Fruit fly (Drosophila melanogaster) whole organism, embryonic: Measurements from ENCODE around the gene CG17329.

Experiments
- BEAF-32 ChIP-seq: fragments of 200-800 bp; sonication (Bioruptor generic); optimal IDR thresholded peaks from 3 replicates; lab custom pipeline; 2017; ENCODE audit warnings: missing biosample characterization, missing genetic modification characterization, mild to moderate bottlenecking, moderate library complexity, missing genetic modification reagents
- Blimp-1 ChIP-seq: fragments of 200-800 bp; sonication (Bioruptor generic); optimal IDR thresholded peaks from 3 replicates; lab custom pipeline; 2018; ENCODE audit warnings: missing biosample characterization, missing genetic modification characterization, mild to moderate bottlenecking, moderate library complexity, missing genetic modification reagents
- CG10366 ChIP-seq: fragments of 200-800 bp; sonication (Bioruptor generic); IDR thresholded peaks from 2 replicates; pipeline ENCODE4 v1.3.6; 2022; ENCODE audit warnings: missing biosample characterization, missing genetic modification characterization
- CG10979 ChIP-seq: fragments of 200-800 bp; sonication (Bioruptor generic); optimal IDR thresholded peaks from 2 replicates; lab custom pipeline; 2018; ENCODE audit warnings: missing biosample characterization, mild to moderate bottlenecking, missing genetic modification characterization, moderate library complexity
- CG12236 ChIP-seq: fragments of 200-800 bp; sonication (Bioruptor generic); optimal IDR thresholded peaks from 2 replicates; lab custom pipeline; 2016; ENCODE audit warnings: missing biosample characterization, missing genetic modification characterization
- CG14860 ChIP-seq: fragments of 200-800 bp; sonication (Bioruptor generic); IDR thresholded peaks from 3 replicates; pipeline ENCODE4 v1.3.6; 2022; ENCODE audit warnings: missing biosample characterization, missing genetic modification characterization; ENCODE audit not compliant: partially characterized antibody
- CG15514 ChIP-seq: fragments of 200-800 bp; sonication (Bioruptor generic); optimal IDR thresholded peaks from 3 replicates; lab custom pipeline; 2017; ENCODE audit warnings: missing biosample characterization, missing genetic modification characterization, mild to moderate bottlenecking, moderate library complexity, missing genetic modification reagents
- CG17802 ChIP-seq: fragments of 200-800 bp; sonication (Bioruptor generic); optimal IDR thresholded peaks from 2 replicates; lab custom pipeline; 2018; ENCODE audit warnings: missing biosample characterization, mild to moderate bottlenecking, missing genetic modification characterization, moderate library complexity
- CG2199 ChIP-seq: fragments of 200-800 bp; sonication (Bioruptor generic); IDR thresholded peaks from 3 replicates; pipeline ENCODE4 v1.3.6; 2022; ENCODE audit warnings: missing biosample characterization, missing genetic modification characterization
- CG2712 ChIP-seq: fragments of 200-800 bp; optimal IDR thresholded peaks from 3 replicates; lab custom pipeline; 2019; ENCODE audit warnings: missing biosample characterization, mild to moderate bottlenecking, missing genetic modification characterization, moderate library complexity
- CG31388 ChIP-seq: fragments of 200-800 bp; sonication (Bioruptor generic); optimal IDR thresholded peaks from 2 replicates; lab custom pipeline; 2016; ENCODE audit warnings: missing biosample characterization, missing genetic modification characterization
- CG32532 ChIP-seq: fragments of 200-800 bp; sonication (Bioruptor generic); IDR thresholded peaks from 2 replicates; pipeline ENCODE4 v1.3.6; 2022; ENCODE audit warnings: missing biosample characterization, missing genetic modification characterization
- CG34224 ChIP-seq: fragments of 200-800 bp; sonication (Bioruptor generic); IDR thresholded peaks from 3 replicates; pipeline ENCODE4 v1.3.6; 2022; ENCODE audit warnings: missing biosample characterization, missing genetic modification characterization; ENCODE audit not compliant: partially characterized antibody
- CG4282 ChIP-seq: fragments of 200-800 bp; sonication (Bioruptor generic); optimal IDR thresholded peaks from 2 replicates; lab custom pipeline; 2016; ENCODE audit warnings: missing biosample characterization, missing genetic modification characterization
- CG5180 ChIP-seq: fragments of 200-800 bp; sonication (Bioruptor generic); optimal IDR thresholded peaks from 3 replicates; lab custom pipeline; 2017; ENCODE audit warnings: missing biosample characterization, missing genetic modification characterization, mild to moderate bottlenecking, moderate library complexity, missing genetic modification reagents
- CG7745 ChIP-seq: fragments of 200-800 bp; sonication (Bioruptor generic); optimal IDR thresholded peaks from 2 replicates; lab custom pipeline; 2018; ENCODE audit warnings: missing biosample characterization, mild to moderate bottlenecking, missing genetic modification characterization, moderate library complexity
- CG8359 ChIP-seq: fragments of 200-800 bp; sonication (Bioruptor generic); optimal IDR thresholded peaks from 2 replicates; lab custom pipeline; 2017; ENCODE audit warnings: missing biosample characterization, mild to moderate bottlenecking, missing genetic modification characterization, borderline replicate concordance
- CG8388 ChIP-seq: fragments of 200-800 bp; sonication (Bioruptor generic); optimal IDR thresholded peaks from 2 replicates; lab custom pipeline; 2019; ENCODE audit warnings: missing biosample characterization, mild to moderate bottlenecking, missing genetic modification characterization, moderate library complexity
- CHES-1-like ChIP-seq: fragments of 200-800 bp; sonication (Bioruptor generic); optimal IDR thresholded peaks from 2 replicates; lab custom pipeline; 2016; ENCODE audit warnings: missing biosample characterization, missing genetic modification characterization
- Camta ChIP-seq: fragments of 200-800 bp; sonication (Bioruptor generic); optimal IDR thresholded peaks from 2 replicates; lab custom pipeline; 2016; ENCODE audit warnings: missing biosample characterization, missing genetic modification characterization
- CoRest ChIP-seq: fragments of 200-800 bp; sonication (Bioruptor generic); optimal IDR thresholded peaks from 3 replicates; lab custom pipeline; 2018; ENCODE audit warnings: missing biosample characterization, mild to moderate bottlenecking, missing genetic modification characterization, moderate library complexity
- Dad ChIP-seq: fragments of 200-800 bp; sonication (Bioruptor generic); optimal IDR thresholded peaks from 3 replicates; lab custom pipeline; 2016; ENCODE audit warnings: missing biosample characterization, missing genetic modification characterization
- Deaf1 ChIP-seq: fragments of 200-800 bp; optimal IDR thresholded peaks from 3 replicates; lab custom pipeline; 2019; ENCODE audit warnings: missing biosample characterization, mild to moderate bottlenecking, missing genetic modification characterization, moderate library complexity
- Dek ChIP-seq: fragments of 200-800 bp; sonication (Bioruptor generic); optimal IDR thresholded peaks from 3 replicates; lab custom pipeline; 2019; ENCODE audit warnings: missing biosample characterization, mild to moderate bottlenecking, missing genetic modification characterization, moderate library complexity
- ERR ChIP-seq: fragments of 200-800 bp; sonication (Bioruptor generic); optimal IDR thresholded peaks from 2 replicates; lab custom pipeline; 2016; ENCODE audit warnings: missing biosample characterization, missing genetic modification characterization
- Elba2 ChIP-seq: fragments of 200-800 bp; sonication (Bioruptor generic); optimal IDR thresholded peaks from 3 replicates; lab custom pipeline; 2016; ENCODE audit warnings: missing biosample characterization, missing genetic modification characterization
- Fer1 ChIP-seq: fragments of 200-800 bp; sonication (Bioruptor generic); optimal IDR thresholded peaks from 2 replicates; lab custom pipeline; 2017; ENCODE audit warnings: missing biosample characterization, mild to moderate bottlenecking, missing genetic modification characterization
- Gsc ChIP-seq: fragments of 200-800 bp; sonication (Bioruptor generic); IDR thresholded peaks from 2 replicates; pipeline ENCODE4 v1.3.6; 2022; ENCODE audit warnings: missing biosample characterization, missing genetic modification characterization
- Spps ChIP-seq: fragments of 200-800 bp; sonication (Bioruptor generic); optimal IDR thresholded peaks from 2 replicates; lab custom pipeline; 2018; ENCODE audit warnings: missing biosample characterization, mild to moderate bottlenecking, missing genetic modification characterization
- Sry-δ ChIP-seq: fragments of 200-800 bp; sonication (Bioruptor generic); optimal IDR thresholded peaks from 2 replicates; lab custom pipeline; 2016; ENCODE audit warnings: missing biosample characterization, missing genetic modification characterization
- Tbp ChIP-seq: fragments of >200 bp; optimal IDR thresholded peaks from 2 replicates; lab custom pipeline; 2018; ENCODE audit warnings: missing biosample characterization, missing genetic modification characterization
- ab ChIP-seq: fragments of 200-800 bp; sonication (Bioruptor generic); optimal IDR thresholded peaks from 2 replicates; lab custom pipeline; 2016; ENCODE audit warnings: missing biosample characterization, missing genetic modification characterization
- amos ChIP-seq: fragments of 200-800 bp; sonication (Bioruptor generic); IDR thresholded peaks from 2 replicates; pipeline ENCODE4 v1.3.6; 2022; ENCODE audit warnings: missing biosample characterization, missing genetic modification characterization; ENCODE audit not compliant: partially characterized antibody
- ato ChIP-seq: fragments of 200-800 bp; sonication (Bioruptor generic); IDR thresholded peaks from 2 replicates; pipeline ENCODE4 v1.3.6; 2022; ENCODE audit warnings: missing biosample characterization, missing genetic modification characterization; ENCODE audit not compliant: partially characterized antibody
- bab2 ChIP-seq: fragments of 200-800 bp; sonication (Bioruptor generic); optimal IDR thresholded peaks from 2 replicates; lab custom pipeline; 2016; ENCODE audit warnings: missing biosample characterization, missing genetic modification characterization
- bowl ChIP-seq: fragments of 200-800 bp; sonication (Bioruptor generic); IDR thresholded peaks from 2 replicates; pipeline ENCODE4 v1.3.6; 2022; ENCODE audit warnings: missing biosample characterization, missing genetic modification characterization
- cad ChIP-seq: fragments of >200 bp; optimal IDR thresholded peaks from 2 replicates; lab custom pipeline; 2017; ENCODE audit warnings: missing biosample characterization, missing genetic modification characterization
- cas ChIP-seq: fragments of 200-800 bp; sonication (Bioruptor generic); IDR thresholded peaks from 2 replicates; pipeline ENCODE4 v1.3.6; 2022; ENCODE audit warnings: missing biosample characterization, missing genetic modification characterization
- ewg ChIP-seq: fragments of 200-800 bp; sonication (Bioruptor generic); optimal IDR thresholded peaks from 3 replicates; lab custom pipeline; 2017; ENCODE audit warnings: mild to moderate bottlenecking, missing biosample characterization, missing genetic modification reagents, missing genetic modification characterization
- exex ChIP-seq: fragments of 200-800 bp; sonication (Bioruptor generic); optimal IDR thresholded peaks from 4 replicates; lab custom pipeline; 2018; ENCODE audit warnings: missing biosample characterization, mild to moderate bottlenecking, missing genetic modification characterization, moderate library complexity
- grau ChIP-seq: fragments of 200-800 bp; optimal IDR thresholded peaks from 3 replicates; lab custom pipeline; 2019; ENCODE audit warnings: missing biosample characterization, mild to moderate bottlenecking, missing genetic modification characterization, moderate library complexity
- inv ChIP-seq: fragments of 200-800 bp; sonication (Bioruptor generic); IDR thresholded peaks from 2 replicates; pipeline ENCODE4 v1.3.6; 2022; ENCODE audit warnings: missing biosample characterization, missing genetic modification characterization; ENCODE audit not compliant: partially characterized antibody
- org-1 ChIP-seq: fragments of 200-800 bp; sonication (Bioruptor generic); optimal IDR thresholded peaks from 2 replicates; lab custom pipeline; 2017; ENCODE audit warnings: missing biosample characterization, missing genetic modification characterization
- scrt ChIP-seq: fragments of 200-800 bp; sonication (Bioruptor generic); optimal IDR thresholded peaks from 2 replicates; lab custom pipeline; 2018; ENCODE audit warnings: missing biosample characterization, mild to moderate bottlenecking, missing genetic modification characterization, moderate library complexity
- slbo ChIP-seq: fragments of 200-800 bp; sonication (Bioruptor generic); IDR thresholded peaks from 2 replicates; pipeline ENCODE4 v1.3.6; 2022; ENCODE audit warnings: missing biosample characterization, missing genetic modification characterization
- tap ChIP-seq: fragments of 200-800 bp; optimal IDR thresholded peaks from 3 replicates; lab custom pipeline; 2019; ENCODE audit warnings: missing biosample characterization, mild to moderate bottlenecking, missing genetic modification characterization, moderate library complexity
- tgo ChIP-seq: fragments of 200-800 bp; sonication (Bioruptor generic); IDR thresholded peaks from 3 replicates; pipeline ENCODE4 v1.3.6; 2022; ENCODE audit warnings: missing biosample characterization, missing genetic modification characterization
- usp ChIP-seq: fragments of >200 bp; optimal IDR thresholded peaks from 2 replicates; lab custom pipeline; 2017; ENCODE audit warnings: missing biosample characterization, missing genetic modification characterization

Gene CG17329

dm6 chr2L:16257227-16258071 lies 33.6 kb upstream of the CG17329 start, which contains the start of the genes PRL-1 and EndoGI (continued):
- TF ChIP-seq Blimp-1 (peak; percentile 76), ewg (GFP tag; lab: Kevin White, UChicago) (peak; percentile 33), BEAF-32 (peak; percentile 98), Deaf1 (tag; lab: Kevin White, UChicago) (peak; percentile 62), grau (tag; lab: Kevin White, UChicago) (peak; percentile 87), CG17802 (no peak), ERR (GFP tag; lab: Kevin White, UChicago) (no peak), bowl (GFP tag; lab: Robert Waterston, UW) (no peak; the same call in 1 of the 2 replicates), CG34224 (GFP tag; lab: Robert Waterston, UW) (peak; percentile 99), tap (tag; lab: Kevin White, UChicago) (peak; percentile 87), Tbp (GFP tag; lab: Kevin White, UChicago) (no peak), bab2 (peak; percentile 13), CG4282 (GFP tag; lab: Kevin White, UChicago) (no peak), Fer1 (GFP tag; lab: Kevin White, UChicago) (peak; percentile 65), CG10979 (tag; lab: Kevin White, UChicago) (peak; percentile 72), tgo (GFP tag; lab: Robert Waterston, UW) (peak; percentile 74), Dek (peak; percentile 77), cad (no peak), CG32532 (GFP tag; lab: Robert Waterston, UW) (peak; percentile 91), Camta (GFP tag; lab: Kevin White, UChicago) (peak; percentile 28), CG2199 (GFP tag; lab: Robert Waterston, UW) (peak; percentile 12; the same call in 1 of the 3 replicates), exex (tag; lab: Kevin White, UChicago) (peak; percentile 71), amos (GFP tag; lab: Robert Waterston, UW) (peak; percentile 100), CG8388 (peak; percentile 77), CoRest (tag; lab: Kevin White, UChicago) (peak; percentile 84), ab (GFP tag; lab: Kevin White, UChicago) (no peak), org-1 (GFP tag; lab: Kevin White, UChicago) (no peak), CG31388 (no peak), usp (GFP tag; lab: Kevin White, UChicago) (no peak), CG10366 (GFP tag; lab: Robert Waterston, UW) (peak; percentile 70; the same call in 1 of the 2 replicates), cas (GFP tag; lab: Robert Waterston, UW) (0 out of 2 replicates have a peak, but pooled peaks have one; percentile 44), Dad (GFP tag; lab: Kevin White, UChicago) (peak; percentile 32), CG15514 (GFP tag; lab: Kevin White, UChicago) (peak; percentile 74), CHES-1-like (GFP tag; lab: Kevin White, UChicago) (no peak), slbo (GFP tag; lab: Robert Waterston, UW) (peak; percentile 81), CG12236 (GFP tag; lab: Kevin White, UChicago) (no peak), CG14860 (GFP tag; lab: Robert Waterston, UW) (peak; percentile 100), CG8359 (no peak), ato (GFP tag; lab: Robert Waterston, UW) (peak; percentile 100), CG5180 (GFP tag; lab: Kevin White, UChicago) (peak; percentile 29), scrt (GFP tag; lab: Kevin White, UChicago) (peak; percentile 44), CG7745 (no peak), inv (GFP tag; lab: Robert Waterston, UW) (peak; percentile 99), Elba2 (peak; percentile 44), Sry-δ (GFP tag; lab: Kevin White, UChicago) (peak; percentile 82), Spps (peak; percentile 42), Gsc (GFP tag; lab: Robert Waterston, UW) (no peak), CG2712 (tag; lab: Kevin White, UChicago) (peak; percentile 86)
